Worm (Caenorhabditis elegans) whole organism, L2 larva: ENCODE measurements around the gene gcy-20.
A peak's percentile ranks its signal among the peaks of the same experiment; 100 is the strongest.

Experiments
- C34F6.9 ChIP-seq: fragments of 150-350 bp; optimal IDR thresholded peaks from 2 replicates; lab custom pipeline; 2014; ENCODE audit warnings: missing biosample characterization, missing genetic modification characterization
- F13H6.1 ChIP-seq: sonication (generic microtip); optimal IDR thresholded peaks from 2 replicates; lab custom pipeline; 2016; ENCODE audit warnings: missing genetic modification characterization, missing compliant biosample characterization
- R02D3.7 ChIP-seq: fragments of 150-350 bp; optimal IDR thresholded peaks from 2 replicates; lab custom pipeline; 2014; ENCODE audit warnings: missing biosample characterization, missing genetic modification characterization
- Y55F3AM.14 ChIP-seq: fragments of 200-800 bp; sonication (Bioruptor generic); optimal IDR thresholded peaks from 2 replicates; lab custom pipeline; 2018; ENCODE audit warnings: mild to moderate bottlenecking, missing genetic modification characterization, missing compliant biosample characterization
- ZK546.5 ChIP-seq: sonication (generic microtip); optimal IDR thresholded peaks from 2 replicates; lab custom pipeline; 2017; ENCODE audit warnings: missing biosample characterization, missing genetic modification characterization
- alr-1 ChIP-seq: fragments of 150-350 bp; optimal IDR thresholded peaks from 2 replicates; lab custom pipeline; 2014; ENCODE audit warnings: missing biosample characterization, missing genetic modification characterization
- aly-2 ChIP-seq: fragments of 150-350 bp; optimal IDR thresholded peaks from 2 replicates; lab custom pipeline; 2014; ENCODE audit warnings: missing biosample characterization, missing genetic modification characterization
- ama-1 ChIP-seq: fragments of 150-350 bp; optimal IDR thresholded peaks from 2 replicates; lab custom pipeline; 2018; ENCODE audit warnings: inconsistent platforms
- blmp-1 ChIP-seq: sonication (generic microtip); optimal IDR thresholded peaks from 2 replicates; lab custom pipeline; 2017; ENCODE audit warnings: missing genetic modification characterization, mild to moderate bottlenecking, missing compliant biosample characterization, antibody characterized with exemption, moderate library complexity; ENCODE audit not compliant: insufficient read depth
- ceh-16 ChIP-seq: fragments of 150-350 bp; optimal IDR thresholded peaks from 2 replicates; lab custom pipeline; 2014; ENCODE audit warnings: missing biosample characterization, missing genetic modification characterization
- egl-27 ChIP-seq: sonication (generic microtip); optimal IDR thresholded peaks from 3 replicates; lab custom pipeline; 2017; ENCODE audit warnings: missing biosample characterization, missing genetic modification reagents, missing genetic modification characterization
- fos-1 ChIP-seq: fragments of 150-350 bp; optimal IDR thresholded peaks from 2 replicates; lab custom pipeline; 2014; ENCODE audit warnings: missing biosample characterization, missing genetic modification characterization
- gmeb-1 ChIP-seq: fragments of 150-350 bp; optimal IDR thresholded peaks from 2 replicates; lab custom pipeline; 2014; ENCODE audit warnings: missing biosample characterization, missing genetic modification characterization
- mbf-1 ChIP-seq: sonication (generic microtip); optimal IDR thresholded peaks from 2 replicates; lab custom pipeline; 2017; ENCODE audit warnings: missing biosample characterization, missing genetic modification characterization
- nhr-11 ChIP-seq: fragments of 150-350 bp; optimal IDR thresholded peaks from 2 replicates; lab custom pipeline; 2014; ENCODE audit warnings: missing biosample characterization, missing genetic modification characterization
- nhr-12 ChIP-seq: fragments of 150-350 bp; optimal IDR thresholded peaks from 2 replicates; lab custom pipeline; 2014; ENCODE audit warnings: missing biosample characterization, missing genetic modification characterization
- nhr-129 ChIP-seq: fragments of 150-350 bp; optimal IDR thresholded peaks from 2 replicates; lab custom pipeline; 2014; ENCODE audit warnings: missing biosample characterization, missing genetic modification characterization
- nhr-21 ChIP-seq: fragments of 150-350 bp; optimal IDR thresholded peaks from 2 replicates; lab custom pipeline; 2014; ENCODE audit warnings: missing biosample characterization, missing genetic modification characterization
- nhr-23 ChIP-seq: fragments of 150-350 bp; optimal IDR thresholded peaks from 2 replicates; lab custom pipeline; 2014; ENCODE audit warnings: missing biosample characterization, missing genetic modification reagents, missing genetic modification characterization
- nhr-237 ChIP-seq: fragments of 150-350 bp; optimal IDR thresholded peaks from 2 replicates; lab custom pipeline; 2014; ENCODE audit warnings: missing biosample characterization, missing genetic modification characterization
- sem-4 ChIP-seq: fragments of 150-350 bp; optimal IDR thresholded peaks from 2 replicates; lab custom pipeline; 2014; ENCODE audit warnings: missing biosample characterization, missing genetic modification reagents, missing genetic modification characterization
- skn-1 ChIP-seq: sonication (generic microtip); optimal IDR thresholded peaks from 2 replicates; lab custom pipeline; 2017; ENCODE audit warnings: missing biosample characterization, missing genetic modification characterization
- sma-3 ChIP-seq: sonication (generic microtip); optimal IDR thresholded peaks from 2 replicates; lab custom pipeline; 2016; ENCODE audit warnings: missing genetic modification reagents, missing genetic modification characterization, missing compliant biosample characterization
- sma-9 ChIP-seq, 2 experiments: fragments of 150-350 bp in 1 of 2; sonication (generic microtip) in 1 of 2; optimal IDR thresholded peaks; 2 replicates each; lab custom pipeline; 2014 to 2016; ENCODE audit warnings: missing genetic modification characterization in 2 of 2, mild to moderate bottlenecking in 1 of 2, missing biosample characterization in 1 of 2, missing compliant biosample characterization in 1 of 2, missing genetic modification reagents in 1 of 2, moderate library complexity in 1 of 2
- snpc-4 ChIP-seq: fragments of 150-350 bp; optimal IDR thresholded peaks from 2 replicates; lab custom pipeline; 2014; ENCODE audit warnings: missing biosample characterization, missing genetic modification characterization
- unc-39 ChIP-seq: fragments of 150-350 bp; optimal IDR thresholded peaks from 2 replicates; lab custom pipeline; 2014; ENCODE audit warnings: missing biosample characterization, missing genetic modification characterization
- unc-55 ChIP-seq: fragments of 150-350 bp; sonication (generic microtip); optimal IDR thresholded peaks from 3 replicates; lab custom pipeline; 2014; ENCODE audit warnings: missing biosample characterization, missing genetic modification reagents, missing genetic modification characterization
- zag-1 ChIP-seq: fragments of 150-350 bp; optimal IDR thresholded peaks from 2 replicates; lab custom pipeline; 2014; ENCODE audit warnings: missing biosample characterization, missing genetic modification characterization
- ztf-1 ChIP-seq: fragments of 200-800 bp; sonication (Bioruptor generic); conservative IDR thresholded peaks from 2 replicates; pipeline ENCODE4 v1.3.6; 2022; ENCODE audit warnings: missing genetic modification characterization, missing compliant biosample characterization
- ztf-11 ChIP-seq: sonication (generic microtip); optimal IDR thresholded peaks from 2 replicates; lab custom pipeline; 2017; ENCODE audit warnings: missing biosample characterization, missing genetic modification characterization
- ztf-4 ChIP-seq: fragments of 150-350 bp; optimal IDR thresholded peaks from 2 replicates; lab custom pipeline; 2014; ENCODE audit warnings: missing biosample characterization, missing genetic modification characterization

gcy-20 gene

ce11 chrV:16232180-16232579, 21.4 kb downstream of the gcy-20 start, which contains the start of gene gst-22:
Gene gst-22, minus strand, starts transcription at chrV:16232282.
- TF ChIP-seq unc-39 (tag; lab: Kevin White, UChicago) (no peak), sma-9 (GFP tag; optimal IDR thresholded peaks at IDR 0.05; lab: Kevin White, UChicago) (peak; percentile 56), sma-9 (tag; optimal IDR thresholded peaks at IDR 0.05; lab: Kevin White, UChicago) (no peak), ztf-1 (GFP tag; lab: Robert Waterston, UW) (no peak), sem-4 (tag; lab: Kevin White, UChicago) (no peak), gmeb-1 (tag; lab: Kevin White, UChicago) (peak; percentile 5), nhr-21 (no peak), fos-1 (tag; lab: Kevin White, UChicago) (peak; percentile 99), skn-1 (peak; percentile 10)

ce11 chrV:16229896-16230295, 23.7 kb downstream of the gcy-20 start, which contains the start of the genes F21H7.2 and F21H7.12:
Gene F21H7.2, minus strand, starts transcription at chrV:16229996.
Gene F21H7.12, plus strand, starts transcription at chrV:16230165.
- TF ChIP-seq C34F6.9 (tag; lab: Kevin White, UChicago) (no peak), egl-27 (tag; lab: Kevin White, UChicago) (no peak), nhr-237 (tag; lab: Kevin White, UChicago) (no peak), ztf-4 (tag; lab: Kevin White, UChicago) (no peak), ztf-1 (GFP tag; lab: Robert Waterston, UW) (no peak), nhr-23 (tag; lab: Kevin White, UChicago) (no peak), ceh-16 (no peak), zag-1 (tag; lab: Kevin White, UChicago) (no peak), Y55F3AM.14 (GFP tag; lab: Kevin White, UChicago) (no peak), nhr-129 (tag; lab: Kevin White, UChicago) (no peak), sma-3 (GFP tag; lab: Kevin White, UChicago) (no peak), ztf-11 (no peak)

- no peak for TF ChIP-seq ama-1 (lab: Kevin White, UChicago)
- no peak for TF ChIP-seq ZK546.5 (tag; lab: Kevin White, UChicago)
- TF ChIP-seq ztf-1 (GFP tag; lab: Robert Waterston, UW) = no peak
- TF ChIP-seq, all 48 proteins: peak for 0
Measured at ce11 chrV:16229439-16229838, 24.1 kb downstream of the gcy-20 start.

DNA sequence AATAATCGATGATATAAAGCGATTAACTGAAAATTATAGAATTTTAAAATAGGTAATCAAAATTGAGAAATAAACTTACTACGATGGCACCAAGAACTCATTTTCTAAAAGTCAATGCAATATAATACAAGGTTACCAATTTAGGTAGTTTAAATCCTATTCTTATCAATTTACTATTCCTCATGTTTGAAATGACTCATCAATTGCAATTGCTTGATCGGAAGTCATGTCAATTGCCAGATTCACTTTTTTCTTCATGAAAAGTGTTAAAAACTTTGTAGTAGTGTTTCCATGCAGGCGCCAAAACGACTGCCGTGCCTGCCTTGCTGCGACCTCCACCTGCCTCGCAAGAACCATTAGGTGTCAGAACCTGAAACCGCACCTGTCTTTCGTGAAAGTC, 27.0 kb downstream of the gcy-20 start, which contains the start of gene F11A5.13:
Gene F11A5.13, minus strand, starts transcription at position 101 of the 400 bp plus-strand sequence.
- no peak for TF ChIP-seq nhr-237 (tag; lab: Kevin White, UChicago)
- TF ChIP-seq snpc-4 (tag; lab: Kevin White, UChicago) = no peak

DNA sequence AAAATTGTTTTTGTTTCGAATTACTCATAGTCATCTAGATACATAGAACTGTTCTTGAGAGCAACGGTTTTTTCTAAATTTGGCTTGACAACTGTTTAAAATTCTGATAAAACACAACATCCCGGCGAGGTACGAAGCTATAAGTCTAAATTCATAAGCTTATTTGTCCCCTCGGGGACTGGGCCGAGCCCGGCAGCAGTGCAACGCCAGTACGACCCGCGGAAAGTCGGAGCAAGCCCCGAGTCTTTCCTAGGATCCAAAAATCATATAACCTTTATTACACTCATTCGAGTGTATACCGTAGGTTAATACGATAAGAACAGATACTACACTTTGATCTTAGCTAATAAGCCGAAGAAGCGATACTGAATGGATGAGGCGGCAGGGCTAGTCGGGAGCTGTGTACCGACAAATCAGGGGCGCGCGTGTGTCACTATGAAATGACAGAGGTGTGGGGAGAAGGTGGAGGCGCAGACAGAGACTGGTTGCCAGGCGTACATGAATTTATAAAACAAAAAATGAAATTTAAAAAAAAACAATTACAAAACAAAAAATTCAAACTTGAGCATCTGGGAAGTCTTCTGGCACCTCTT, 28.0 kb downstream of the gcy-20 start:
- no peak for TF ChIP-seq alr-1
- TF ChIP-seq F13H6.1 = no peak
- TF ChIP-seq unc-39 (tag; lab: Kevin White, UChicago) = no peak
- no peak for TF ChIP-seq egl-27 (tag; lab: Kevin White, UChicago)
- no peak for TF ChIP-seq ama-1 (lab: Kevin White, UChicago)
- no peak for TF ChIP-seq nhr-11 (tag; lab: Kevin White, UChicago)
- no peak for TF ChIP-seq gmeb-1 (tag; lab: Kevin White, UChicago)
- TF ChIP-seq snpc-4 (tag; lab: Kevin White, UChicago) = peak; percentile 21
- TF ChIP-seq sma-9 (GFP tag; optimal IDR thresholded peaks at IDR 0.05; lab: Kevin White, UChicago) = peak; percentile 1
- TF ChIP-seq sma-9 (tag; optimal IDR thresholded peaks at IDR 0.05; lab: Kevin White, UChicago) = no peak
- no peak for TF ChIP-seq nhr-23 (tag; lab: Kevin White, UChicago)
- TF ChIP-seq, all 48 proteins: peak for 2

ce11 chrV:16224027-16224426, 29.6 kb downstream of the gcy-20 start, which contains the start of gene stdh-2:
Gene stdh-2, plus strand, starts transcription at chrV:16224327.
- TF ChIP-seq alr-1 = no peak

DNA sequence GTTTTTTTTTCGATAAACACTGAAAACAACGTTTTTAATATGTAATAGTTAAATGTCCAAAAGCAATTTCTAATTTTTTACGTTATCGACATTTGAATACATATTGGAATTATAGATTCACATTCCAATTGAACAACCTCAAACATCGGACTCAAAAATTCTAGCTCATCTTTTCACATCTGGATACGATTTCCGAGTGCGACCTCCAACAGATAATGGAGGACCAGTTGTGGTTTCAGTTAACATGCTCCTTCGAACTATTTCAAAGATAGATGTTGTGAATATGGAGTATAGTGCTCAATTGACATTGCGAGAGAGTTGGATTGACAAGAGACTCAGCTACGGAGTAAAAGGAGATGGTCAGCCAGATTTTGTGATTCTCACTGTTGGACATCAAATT, 33.6 kb downstream of the gcy-20 start:
- TF ChIP-seq unc-55 (no peak), nhr-129 (tag; lab: Kevin White, UChicago) (no peak), sem-4 (tag; lab: Kevin White, UChicago) (no peak), blmp-1 (tag; lab: Kevin White, UChicago) (no peak), nhr-12 (tag; lab: Kevin White, UChicago) (no peak), nhr-21 (no peak), mbf-1 (no peak), aly-2 (no peak), ama-1 (lab: Kevin White, UChicago) (no peak), ztf-4 (tag; lab: Kevin White, UChicago) (no peak), nhr-237 (tag; lab: Kevin White, UChicago) (no peak), R02D3.7 (tag; lab: Kevin White, UChicago) (no peak)
